Fruit fly (Drosophila melanogaster): ENCODE data around the gene FER.

FER gene

DNA sequence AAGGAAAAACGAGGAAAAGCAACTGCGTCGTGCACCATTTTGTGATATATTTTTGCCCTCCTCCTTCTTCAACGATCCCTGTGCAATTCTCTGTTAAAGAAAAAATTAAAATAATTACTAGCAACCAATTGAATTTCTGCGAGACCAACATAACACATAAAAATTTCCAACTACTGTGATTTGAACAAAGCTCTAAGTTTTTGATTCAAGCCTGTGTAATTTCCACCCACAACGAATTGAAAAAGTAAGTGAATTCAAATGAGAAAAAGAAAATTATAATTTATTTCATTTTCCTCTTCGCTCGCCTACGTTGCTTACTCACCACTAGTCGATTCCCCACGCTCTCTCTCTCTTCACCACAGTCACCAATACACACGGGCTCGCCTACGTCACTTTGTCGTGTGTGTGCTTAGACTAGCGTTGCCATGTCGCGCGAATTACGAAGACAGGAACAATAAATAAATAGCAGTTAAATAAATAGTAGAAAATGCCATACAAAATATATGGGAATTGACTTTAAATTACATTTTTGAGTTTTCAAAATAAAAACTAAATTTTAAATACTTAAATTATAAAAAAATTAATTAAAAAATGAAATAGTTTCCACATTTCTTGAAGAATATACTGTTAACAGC, 52.0 kb downstream of the FER start (continued):
- peak; percentile 51 for TF ChIP-seq run (tag; optimal IDR thresholded peaks at IDR 0.05)
- no peak for TF ChIP-seq CG5953 (GFP tag; IDR thresholded peaks at IDR 0.05)
- TF ChIP-seq tx (GFP tag; optimal IDR thresholded peaks at IDR 0.05), result no peak
- TF ChIP-seq CG4424 (GFP tag; optimal IDR thresholded peaks at IDR 0.05), result peak; percentile 24
- TF ChIP-seq CG6254 (GFP tag; optimal IDR thresholded peaks at IDR 0.05), result no peak
- TF ChIP-seq CHES-1-like (GFP tag; optimal IDR thresholded peaks at IDR 0.05), result no peak
- no peak for TF ChIP-seq CG11456 (GFP tag; IDR thresholded peaks at IDR 0.05)
- TF ChIP-seq Rx (GFP tag; IDR thresholded peaks at IDR 0.05), result no peak
- TF ChIP-seq Mes4 (GFP tag; optimal IDR thresholded peaks at IDR 0.05), result no peak
- no peak for TF ChIP-seq ato (GFP tag; IDR thresholded peaks at IDR 0.05; ENCODE audit: partially characterized antibody)
- TF ChIP-seq ems (GFP tag; optimal IDR thresholded peaks at IDR 0.05), result no peak
- TF ChIP-seq Trl (optimal IDR thresholded peaks at IDR 0.05), result peak; percentile 61 to 67
- peak; percentile 47 for TF ChIP-seq Trl (GFP tag; optimal IDR thresholded peaks at IDR 0.05)
- peak; percentile 11 for TF ChIP-seq Oli (tag; optimal IDR thresholded peaks at IDR 0.05)
- TF ChIP-seq CG1233 (GFP tag; optimal IDR thresholded peaks at IDR 0.05), result peak; percentile 62
- TF ChIP-seq CG18619 (GFP tag; optimal IDR thresholded peaks at IDR 0.05), result peak; percentile 26
- no peak for TF ChIP-seq crp (GFP tag; optimal IDR thresholded peaks at IDR 0.05)
- no peak for TF ChIP-seq CG3163 (GFP tag; optimal IDR thresholded peaks at IDR 0.05)
- no peak for TF ChIP-seq CG2889 (GFP tag; IDR thresholded peaks at IDR 0.05)
- TF ChIP-seq CG13624 (GFP tag; optimal IDR thresholded peaks at IDR 0.05), result no peak
- TF ChIP-seq ro (GFP tag; IDR thresholded peaks at IDR 0.05), result no peak
- TF ChIP-seq Sry-β (GFP tag; optimal IDR thresholded peaks at IDR 0.05), result peak; percentile 30
- TF ChIP-seq pan (optimal IDR thresholded peaks at IDR 0.05), result no peak
- TF ChIP-seq pan (GFP tag; optimal IDR thresholded peaks at IDR 0.05 in 1 of 2, IDR thresholded peaks at IDR 0.05 in 1 of 2), result no peak
- no peak for TF ChIP-seq CG34224 (GFP tag; IDR thresholded peaks at IDR 0.05; ENCODE audit: partially characterized antibody)
- peak; percentile 81 for TF ChIP-seq B-H2 (GFP tag; optimal IDR thresholded peaks at IDR 0.05)
- no peak for TF ChIP-seq TFAM (GFP tag; optimal IDR thresholded peaks at IDR 0.05)
- TF ChIP-seq CG33213 (GFP tag; optimal IDR thresholded peaks at IDR 0.05), result peak; percentile 8
- TF ChIP-seq CG6689 (GFP tag; IDR thresholded peaks at IDR 0.05), result no peak
- no peak for TF ChIP-seq CG1647 (GFP tag; optimal IDR thresholded peaks at IDR 0.05)
- peak; percentile 57 for TF ChIP-seq CG31441 (GFP tag; IDR thresholded peaks at IDR 0.05)
- no peak for TF ChIP-seq D19B (GFP tag; optimal IDR thresholded peaks at IDR 0.05)
- peak; percentile 57 for TF ChIP-seq sob (GFP tag; IDR thresholded peaks at IDR 0.05)
- no peak for TF ChIP-seq pzg (GFP tag; optimal IDR thresholded peaks at IDR 0.05)
- TF ChIP-seq Myb (GFP tag; optimal IDR thresholded peaks at IDR 0.05), result no peak
- peak; percentile 25 for TF ChIP-seq dmrt11E (tag; optimal IDR thresholded peaks at IDR 0.05)
- peak; percentile 15 for TF ChIP-seq az2 (GFP tag; optimal IDR thresholded peaks at IDR 0.05)
- peak; percentile 62 for TF ChIP-seq CG11504 (tag; optimal IDR thresholded peaks at IDR 0.05)
- TF ChIP-seq CG7745 (tag; optimal IDR thresholded peaks at IDR 0.05), result peak; percentile 66
- peak; percentile 72 for TF ChIP-seq CG17912 (GFP tag; optimal IDR thresholded peaks at IDR 0.05)
- TF ChIP-seq Six4 (GFP tag; optimal IDR thresholded peaks at IDR 0.05), result peak; percentile 18
- TF ChIP-seq gsb-n (tag; optimal IDR thresholded peaks at IDR 0.05), result peak; percentile 61
- TF ChIP-seq CG10462 (GFP tag; optimal IDR thresholded peaks at IDR 0.05), result no peak
- TF ChIP-seq Ets97D (GFP tag; optimal IDR thresholded peaks at IDR 0.05), result peak; percentile 20
- no peak for TF ChIP-seq al (GFP tag; IDR thresholded peaks at IDR 0.05)
- no peak for TF ChIP-seq hth (optimal IDR thresholded peaks at IDR 0.05)
- no peak for TF ChIP-seq CG16813 (GFP tag; IDR thresholded peaks at IDR 0.05; ENCODE audit: partially characterized antibody)
- TF ChIP-seq Ada2b (GFP tag; IDR thresholded peaks at IDR 0.05), result no peak
- TF ChIP-seq Dip2 (GFP tag; IDR thresholded peaks at IDR 0.05), result no peak
- peak; percentile 32 to 50 for TF ChIP-seq bsh (GFP tag; optimal IDR thresholded peaks at IDR 0.05)
- no peak for TF ChIP-seq ap (GFP tag; IDR thresholded peaks at IDR 0.05)
- TF ChIP-seq slbo (GFP tag; IDR thresholded peaks at IDR 0.05), result no peak

Measured in whole organism, embryonic.